Fruit fly (Drosophila melanogaster) whole organism, embryonic: Measurements from ENCODE around the gene Nepl7.

ENCODE experiments used
- Aef1 ChIP-seq: fragments of 200-800 bp; sonication (Bioruptor generic); IDR thresholded peaks from 3 replicates; pipeline ENCODE4 v1.3.6; 2022; ENCODE audit warnings: missing biosample characterization, missing genetic modification characterization
- Bgb ChIP-seq: fragments of 200-800 bp; sonication (Bioruptor generic); IDR thresholded peaks from 2 replicates; pipeline ENCODE4 v1.3.6; 2022; ENCODE audit warnings: missing biosample characterization, missing genetic modification characterization; ENCODE audit not compliant: partially characterized antibody
- CG10147 ChIP-seq: fragments of 200-800 bp; sonication (Bioruptor generic); optimal IDR thresholded peaks from 2 replicates; lab custom pipeline; 2019; ENCODE audit warnings: missing biosample characterization, mild to moderate bottlenecking, missing genetic modification characterization, moderate library complexity
- CG10267 ChIP-seq: fragments of 200-800 bp; sonication (Bioruptor generic); optimal IDR thresholded peaks from 2 replicates; lab custom pipeline; 2018; ENCODE audit warnings: missing biosample characterization, mild to moderate bottlenecking, missing genetic modification characterization, moderate library complexity
- CG10321 ChIP-seq: fragments of 200-800 bp; sonication (Bioruptor generic); IDR thresholded peaks from 2 replicates; pipeline ENCODE4 v1.3.6; 2022; ENCODE audit warnings: missing biosample characterization, missing genetic modification characterization
- CG10462 ChIP-seq: fragments of 200-800 bp; sonication (Bioruptor generic); optimal IDR thresholded peaks from 2 replicates; lab custom pipeline; 2016; ENCODE audit warnings: missing biosample characterization, missing genetic modification characterization
- CG11696 ChIP-seq: fragments of 200-800 bp; sonication (Bioruptor generic); IDR thresholded peaks from 2 replicates; pipeline ENCODE4 v1.3.6; 2022; ENCODE audit warnings: missing biosample characterization, missing genetic modification characterization
- CG12744 ChIP-seq: fragments of 200-800 bp; sonication (Bioruptor generic); optimal IDR thresholded peaks from 2 replicates; lab custom pipeline; 2016; ENCODE audit warnings: missing biosample characterization, missing genetic modification characterization
- CG13123 ChIP-seq: fragments of 200-800 bp; sonication (Bioruptor generic); optimal IDR thresholded peaks from 2 replicates; lab custom pipeline; 2016; ENCODE audit warnings: missing biosample characterization, missing genetic modification characterization
- CG13775 ChIP-seq: fragments of 200-800 bp; sonication (Bioruptor generic); optimal IDR thresholded peaks from 3 replicates; lab custom pipeline; 2017; ENCODE audit warnings: missing biosample characterization, mild to moderate bottlenecking, missing genetic modification characterization
- CG16815 ChIP-seq: fragments of 200-800 bp; sonication (Bioruptor generic); optimal IDR thresholded peaks from 3 replicates; lab custom pipeline; 2017; ENCODE audit warnings: missing biosample characterization, mild to moderate bottlenecking, missing genetic modification characterization
- CG16863 ChIP-seq: fragments of 200-800 bp; sonication (Bioruptor generic); optimal IDR thresholded peaks from 3 replicates; lab custom pipeline; 2016; ENCODE audit warnings: missing biosample characterization, missing genetic modification characterization
- CG17568 ChIP-seq: fragments of 200-800 bp; sonication (Bioruptor generic); optimal IDR thresholded peaks from 2 replicates; lab custom pipeline; 2018; ENCODE audit warnings: missing biosample characterization, mild to moderate bottlenecking, missing genetic modification characterization, moderate library complexity
- CG18011 ChIP-seq: fragments of 200-800 bp; sonication (Bioruptor generic); optimal IDR thresholded peaks from 2 replicates; lab custom pipeline; 2017; ENCODE audit warnings: missing biosample characterization, missing genetic modification characterization, mild to moderate bottlenecking, moderate library complexity, missing genotype
- CG2889 ChIP-seq: fragments of 200-800 bp; sonication (Bioruptor generic); IDR thresholded peaks from 3 replicates; pipeline ENCODE4 v1.3.6; 2022; ENCODE audit warnings: missing biosample characterization, missing genetic modification characterization
- CG3065 ChIP-seq: fragments of 200-800 bp; sonication (Bioruptor generic); optimal IDR thresholded peaks from 2 replicates; lab custom pipeline; 2016; ENCODE audit warnings: missing biosample characterization, missing genetic modification characterization
- CG4360 ChIP-seq: fragments of 200-800 bp; sonication (Bioruptor generic); IDR thresholded peaks from 2 replicates; pipeline ENCODE4 v1.3.6; 2022; ENCODE audit warnings: missing biosample characterization, missing genetic modification characterization
- CG4424 ChIP-seq: fragments of 200-800 bp; sonication (Bioruptor generic); optimal IDR thresholded peaks from 3 replicates; lab custom pipeline; 2016; ENCODE audit warnings: missing biosample characterization, missing genetic modification characterization
- CG6813 ChIP-seq: fragments of 200-800 bp; sonication (Bioruptor generic); optimal IDR thresholded peaks from 2 replicates; lab custom pipeline; 2017; ENCODE audit warnings: missing biosample characterization, missing genetic modification characterization, mild to moderate bottlenecking, moderate library complexity, missing genetic modification reagents
- CG8944 ChIP-seq: fragments of 200-800 bp; sonication (Bioruptor generic); optimal IDR thresholded peaks from 3 replicates; lab custom pipeline; 2016; ENCODE audit warnings: missing biosample characterization, missing genetic modification characterization
- CG9609 ChIP-seq: fragments of 200-800 bp; sonication (Bioruptor generic); optimal IDR thresholded peaks from 3 replicates; lab custom pipeline; 2016; ENCODE audit warnings: missing biosample characterization, missing genetic modification characterization
- Dref ChIP-seq: fragments of 200-800 bp; sonication (Bioruptor generic); IDR thresholded peaks from 2 replicates; pipeline ENCODE4 v1.3.6; 2022; ENCODE audit warnings: missing biosample characterization, missing genetic modification characterization
- HHEX ChIP-seq: fragments of 200-800 bp; sonication (Bioruptor generic); optimal IDR thresholded peaks from 3 replicates; lab custom pipeline; 2017; ENCODE audit warnings: missing biosample characterization, mild to moderate bottlenecking, missing genetic modification characterization, missing genetic modification reagents
- Hr3 ChIP-seq: fragments of 200-800 bp; sonication (Bioruptor generic); optimal IDR thresholded peaks from 3 replicates; lab custom pipeline; 2016; ENCODE audit warnings: missing biosample characterization, missing genetic modification characterization
- Jarid2 ChIP-seq: fragments of 200-800 bp; sonication (Bioruptor generic); optimal IDR thresholded peaks from 3 replicates; lab custom pipeline; 2017; ENCODE audit warnings: mild to moderate bottlenecking, missing biosample characterization, missing genetic modification reagents, missing genetic modification characterization
- MTF-1 ChIP-seq: fragments of 200-800 bp; sonication (Bioruptor generic); optimal IDR thresholded peaks from 2 replicates; lab custom pipeline; 2018; ENCODE audit warnings: missing biosample characterization, mild to moderate bottlenecking, missing genetic modification characterization, borderline replicate concordance
- Med ChIP-seq: fragments of 200-800 bp; sonication (Bioruptor generic); peaks from one replicate; lab custom pipeline; 2016; ENCODE audit warnings: missing biosample characterization, missing genetic modification characterization, mild to moderate bottlenecking, inconsistent platforms, moderate library complexity
- Nf-YC ChIP-seq: fragments of 200-800 bp; optimal IDR thresholded peaks from 3 replicates; lab custom pipeline; 2019; ENCODE audit warnings: missing biosample characterization, mild to moderate bottlenecking, missing genetic modification characterization, moderate library complexity
- Opbp ChIP-seq: fragments of 200-800 bp; sonication (Bioruptor generic); IDR thresholded peaks from 3 replicates; pipeline ENCODE4 v1.3.6; 2022; ENCODE audit warnings: missing biosample characterization, missing genetic modification characterization; ENCODE audit not compliant: partially characterized antibody
- Ptx1 ChIP-seq: fragments of 200-800 bp; sonication (Bioruptor generic); IDR thresholded peaks from 2 replicates; pipeline ENCODE4 v1.3.6; 2022; ENCODE audit warnings: missing biosample characterization, missing genetic modification characterization
- Rfx ChIP-seq: fragments of 200-800 bp; sonication (Bioruptor generic); IDR thresholded peaks from 2 replicates; pipeline ENCODE4 v1.3.6; 2022; ENCODE audit warnings: missing biosample characterization, missing genetic modification characterization
- Side ChIP-seq: fragments of 200-800 bp; sonication (Bioruptor generic); optimal IDR thresholded peaks from 2 replicates; lab custom pipeline; 2016; ENCODE audit warnings: missing biosample characterization, missing genetic modification characterization
- Stat92E ChIP-seq, 3 experiments: fragments of >200 bp in 2 of 3; fragments of 200-800 bp in 1 of 3; sonication (Bioruptor generic) in 1 of 3; optimal IDR thresholded peaks; 2 replicates each; lab custom pipeline; 2017 to 2019; ENCODE audit warnings: missing biosample characterization in 3 of 3, missing genetic modification characterization in 3 of 3, mild to moderate bottlenecking in 1 of 3, moderate library complexity in 1 of 3
- Vsx1 ChIP-seq: fragments of 200-800 bp; sonication (Bioruptor generic); optimal IDR thresholded peaks from 2 replicates; lab custom pipeline; 2017; ENCODE audit warnings: missing biosample characterization, mild to moderate bottlenecking, missing genetic modification characterization, missing genetic modification reagents
- amos ChIP-seq: fragments of 200-800 bp; sonication (Bioruptor generic); IDR thresholded peaks from 2 replicates; pipeline ENCODE4 v1.3.6; 2022; ENCODE audit warnings: missing biosample characterization, missing genetic modification characterization; ENCODE audit not compliant: partially characterized antibody
- aop ChIP-seq: fragments of 200-800 bp; sonication (Bioruptor generic); IDR thresholded peaks from 2 replicates; pipeline ENCODE4 v1.3.6; 2022; ENCODE audit warnings: missing biosample characterization, missing genetic modification characterization
- ase ChIP-seq: fragments of 200-800 bp; sonication (Bioruptor generic); IDR thresholded peaks from 3 replicates; pipeline ENCODE4 v1.3.6; 2022; ENCODE audit warnings: missing biosample characterization, missing genetic modification characterization
- bbx ChIP-seq: fragments of 200-800 bp; sonication (Bioruptor generic); IDR thresholded peaks from 2 replicates; pipeline ENCODE4 v1.3.6; 2022; ENCODE audit warnings: missing biosample characterization, missing genetic modification characterization; ENCODE audit not compliant: partially characterized antibody
- cg ChIP-seq: fragments of 200-800 bp; sonication (Bioruptor generic); optimal IDR thresholded peaks from 3 replicates; lab custom pipeline; 2019; ENCODE audit warnings: missing biosample characterization, mild to moderate bottlenecking, missing genetic modification characterization, moderate library complexity
- chinmo ChIP-seq: fragments of 200-800 bp; sonication (Bioruptor generic); IDR thresholded peaks from 4 replicates; pipeline ENCODE4 v1.3.6; 2022; ENCODE audit warnings: missing biosample characterization, missing genetic modification characterization; ENCODE audit not compliant: partially characterized antibody
- fd102C ChIP-seq: fragments of 200-800 bp; sonication (Bioruptor generic); optimal IDR thresholded peaks from 2 replicates; lab custom pipeline; 2018; ENCODE audit warnings: missing biosample characterization, mild to moderate bottlenecking, missing genetic modification characterization, moderate library complexity
- fru ChIP-seq: fragments of >200 bp; optimal IDR thresholded peaks from 2 replicates; lab custom pipeline; 2017
- ind ChIP-seq: fragments of 200-800 bp; sonication (Bioruptor generic); optimal IDR thresholded peaks from 3 replicates; lab custom pipeline; 2016; ENCODE audit warnings: missing biosample characterization, missing genetic modification characterization
- jing ChIP-seq: fragments of 200-800 bp; sonication (Bioruptor generic); optimal IDR thresholded peaks from 2 replicates; lab custom pipeline; 2018; ENCODE audit warnings: missing biosample characterization, mild to moderate bottlenecking, missing genetic modification characterization
- pfk ChIP-seq: fragments of 200-800 bp; sonication (Bioruptor generic); optimal IDR thresholded peaks from 2 replicates; lab custom pipeline; 2018; ENCODE audit warnings: missing biosample characterization, mild to moderate bottlenecking, missing genetic modification characterization, moderate library complexity
- sisA ChIP-seq: fragments of 200-800 bp; sonication (Bioruptor generic); IDR thresholded peaks from 2 replicates; pipeline ENCODE4 v1.3.6; 2022; ENCODE audit warnings: missing biosample characterization, missing genetic modification characterization
- slbo ChIP-seq: fragments of 200-800 bp; sonication (Bioruptor generic); IDR thresholded peaks from 2 replicates; pipeline ENCODE4 v1.3.6; 2022; ENCODE audit warnings: missing biosample characterization, missing genetic modification characterization
- slou ChIP-seq: fragments of 200-800 bp; sonication (Bioruptor generic); optimal IDR thresholded peaks from 3 replicates; lab custom pipeline; 2016; ENCODE audit warnings: missing biosample characterization, missing genetic modification characterization
- sr ChIP-seq: fragments of 200-800 bp; sonication (Bioruptor generic); IDR thresholded peaks from 3 replicates; pipeline ENCODE4 v1.3.6; 2022; ENCODE audit warnings: missing biosample characterization, missing genetic modification characterization
- twi ChIP-seq: fragments of 200-800 bp; optimal IDR thresholded peaks from 2 replicates; lab custom pipeline; 2019; ENCODE audit warnings: missing biosample characterization, mild to moderate bottlenecking, missing genetic modification characterization, moderate library complexity
- wor ChIP-seq: fragments of 200-800 bp; sonication (Bioruptor generic); IDR thresholded peaks from 2 replicates; pipeline ENCODE4 v1.3.6; 2022; ENCODE audit warnings: missing biosample characterization, missing genetic modification characterization

The Nepl7 gene

dm6 chr2L:12707540-12707939, 38.0 kb upstream of the Nepl7 start, which contains the start of the genes CG6180 and CG15484 (continued):
- TF ChIP-seq CG13775 (GFP tag; lab: Kevin White, UChicago) (no peak), twi (tag; lab: Kevin White, UChicago) (no peak), cg (GFP tag; lab: Kevin White, UChicago) (no peak), CG10267 (tag; lab: Kevin White, UChicago) (peak; percentile 16), HHEX (GFP tag; lab: Kevin White, UChicago) (no peak), CG3065 (GFP tag; lab: Kevin White, UChicago) (no peak), Bgb (0 out of 2 replicates have a peak, but pooled peaks have one; percentile 23), Rfx (GFP tag; lab: Robert Waterston, UW) (no peak), aop (GFP tag; lab: Robert Waterston, UW) (no peak), Side (GFP tag; lab: Kevin White, UChicago) (no peak), CG10462 (GFP tag; lab: Kevin White, UChicago) (no peak), CG4360 (GFP tag; lab: Robert Waterston, UW) (no peak), sisA (GFP tag; lab: Robert Waterston, UW) (no peak), jing (GFP tag; lab: Kevin White, UChicago) (no peak), CG10321 (GFP tag; lab: Robert Waterston, UW) (no peak), Jarid2 (no peak), Med (GFP tag; lab: Kevin White, UChicago) (peak; percentile 83), CG16863 (GFP tag; lab: Kevin White, UChicago) (no peak), sr (GFP tag; lab: Robert Waterston, UW) (no peak), Ptx1 (no peak), fd102C (GFP tag; lab: Kevin White, UChicago) (no peak), amos (GFP tag; lab: Robert Waterston, UW) (peak; percentile 22; the same call in 1 of the 2 replicates), ase (GFP tag; lab: Robert Waterston, UW) (no peak), wor (GFP tag; lab: Robert Waterston, UW) (no peak), slbo (GFP tag; lab: Robert Waterston, UW) (no peak), CG11696 (GFP tag; lab: Robert Waterston, UW) (no peak), Aef1 (GFP tag; lab: Robert Waterston, UW) (no peak), CG16815 (GFP tag; lab: Kevin White, UChicago) (no peak), CG8944 (GFP tag; lab: Kevin White, UChicago) (no peak), ind (GFP tag; lab: Kevin White, UChicago) (no peak), Stat92E (GFP tag; optimal IDR thresholded peaks at IDR 0.05; lab: Kevin White, UChicago) (peak in 1 of 3 experiments; percentile 52), CG13123 (no peak), fru (lab: Kevin White, UChicago) (no peak), pfk (GFP tag; lab: Kevin White, UChicago) (no peak), MTF-1 (GFP tag; lab: Kevin White, UChicago) (no peak), CG2889 (GFP tag; lab: Robert Waterston, UW) (no peak), slou (no peak), Nf-YC (tag; lab: Kevin White, UChicago) (no peak), CG17568 (GFP tag; lab: Kevin White, UChicago) (no peak), Dref (GFP tag; lab: Robert Waterston, UW) (peak; percentile 70), bbx (GFP tag; lab: Robert Waterston, UW) (peak; percentile 50), CG9609 (GFP tag; lab: Kevin White, UChicago) (no peak), Hr3 (GFP tag; lab: Kevin White, UChicago) (no peak), Opbp (GFP tag; lab: Robert Waterston, UW) (peak; percentile 23; the same call in 1 of the 3 replicates), CG4424 (GFP tag; lab: Kevin White, UChicago) (no peak), Vsx1 (GFP tag; lab: Kevin White, UChicago) (no peak), CG18011 (GFP tag; lab: Kevin White, UChicago) (peak; percentile 39), chinmo (GFP tag; lab: Robert Waterston, UW) (no peak), CG12744 (GFP tag; lab: Kevin White, UChicago) (no peak), CG6813 (GFP tag; lab: Kevin White, UChicago) (no peak), CG10147 (no peak)
